Fruit fly (Drosophila melanogaster) whole organism, embryonic: Measurements from ENCODE around the gene spas.

Experiments used
- Abd-B ChIP-seq: fragments of 200-800 bp; sonication (Bioruptor generic); optimal IDR thresholded peaks from 2 replicates; lab custom pipeline; 2018; ENCODE audit warnings: missing biosample characterization, mild to moderate bottlenecking, missing genetic modification characterization, moderate library complexity
- Bteb2 ChIP-seq: fragments of 200-800 bp; sonication (Bioruptor generic); optimal IDR thresholded peaks from 2 replicates; lab custom pipeline; 2016; ENCODE audit warnings: missing biosample characterization, missing genetic modification characterization
- CG10267 ChIP-seq: fragments of 200-800 bp; sonication (Bioruptor generic); optimal IDR thresholded peaks from 2 replicates; lab custom pipeline; 2018; ENCODE audit warnings: missing biosample characterization, mild to moderate bottlenecking, missing genetic modification characterization, moderate library complexity
- CG14050 ChIP-seq: fragments of 200-800 bp; sonication (Bioruptor generic); IDR thresholded peaks from 3 replicates; pipeline ENCODE4 v1.3.6; 2022; ENCODE audit warnings: missing biosample characterization, missing genetic modification characterization
- CG15269 ChIP-seq: fragments of 200-800 bp; sonication (Bioruptor generic); optimal IDR thresholded peaks from 2 replicates; lab custom pipeline; 2018; ENCODE audit warnings: missing biosample characterization, mild to moderate bottlenecking, missing genetic modification characterization, moderate library complexity
- CG17361 ChIP-seq: fragments of 200-800 bp; sonication (Bioruptor generic); IDR thresholded peaks from 3 replicates; pipeline ENCODE4 v1.3.6; 2022; ENCODE audit warnings: missing biosample characterization, missing genetic modification characterization
- CG17385 ChIP-seq: fragments of 200-800 bp; sonication (Bioruptor generic); optimal IDR thresholded peaks from 3 replicates; lab custom pipeline; 2018; ENCODE audit warnings: missing biosample characterization, mild to moderate bottlenecking, missing genetic modification characterization
- CG17568 ChIP-seq: fragments of 200-800 bp; sonication (Bioruptor generic); optimal IDR thresholded peaks from 2 replicates; lab custom pipeline; 2018; ENCODE audit warnings: missing biosample characterization, mild to moderate bottlenecking, missing genetic modification characterization, moderate library complexity
- CG3163 ChIP-seq: fragments of 200-800 bp; sonication (Bioruptor generic); optimal IDR thresholded peaks from 3 replicates; lab custom pipeline; 2016; ENCODE audit warnings: missing biosample characterization, missing genetic modification characterization
- CG34422 ChIP-seq: fragments of 200-800 bp; sonication (Bioruptor generic); IDR thresholded peaks from 3 replicates; pipeline ENCODE4 v1.3.6; 2022; ENCODE audit warnings: missing biosample characterization, missing genetic modification characterization
- CG3847 ChIP-seq: fragments of 200-800 bp; sonication (Bioruptor generic); IDR thresholded peaks from 2 replicates; pipeline ENCODE4 v1.3.6; 2022; ENCODE audit warnings: missing biosample characterization, missing genetic modification characterization
- CG4360 ChIP-seq: fragments of 200-800 bp; sonication (Bioruptor generic); IDR thresholded peaks from 2 replicates; pipeline ENCODE4 v1.3.6; 2022; ENCODE audit warnings: missing biosample characterization, missing genetic modification characterization
- CG5180 ChIP-seq: fragments of 200-800 bp; sonication (Bioruptor generic); optimal IDR thresholded peaks from 3 replicates; lab custom pipeline; 2017; ENCODE audit warnings: missing biosample characterization, missing genetic modification characterization, mild to moderate bottlenecking, moderate library complexity, missing genetic modification reagents
- CG7271 ChIP-seq: fragments of 200-800 bp; sonication (Bioruptor generic); optimal IDR thresholded peaks from 2 replicates; lab custom pipeline; 2018; ENCODE audit warnings: missing biosample characterization, mild to moderate bottlenecking, missing genetic modification characterization, moderate library complexity
- CG8388 ChIP-seq: fragments of 200-800 bp; sonication (Bioruptor generic); optimal IDR thresholded peaks from 2 replicates; lab custom pipeline; 2019; ENCODE audit warnings: missing biosample characterization, mild to moderate bottlenecking, missing genetic modification characterization, moderate library complexity
- CG9797 ChIP-seq: fragments of 200-800 bp; sonication (Bioruptor generic); optimal IDR thresholded peaks from 3 replicates; lab custom pipeline; 2018; ENCODE audit warnings: missing biosample characterization, mild to moderate bottlenecking, missing genetic modification characterization
- D ChIP-seq, 2 experiments: fragments of 200-800 bp in 1 of 2; fragments of >200 bp in 1 of 2; sonication (Bioruptor generic) in 1 of 2; optimal IDR thresholded peaks; 2 replicates in 1 of 2; 3 replicates in 1 of 2; lab custom pipeline; 2017; ENCODE audit warnings: mild to moderate bottlenecking in 1 of 2, missing biosample characterization in 1 of 2, missing genetic modification characterization in 1 of 2, missing genetic modification reagents in 1 of 2
- D19B ChIP-seq: fragments of 200-800 bp; sonication (Bioruptor generic); optimal IDR thresholded peaks from 2 replicates; lab custom pipeline; 2017; ENCODE audit warnings: missing biosample characterization, mild to moderate bottlenecking, missing genetic modification characterization
- Dll ChIP-seq: fragments of 200-800 bp; sonication (Bioruptor generic); IDR thresholded peaks from 4 replicates; pipeline ENCODE4 v1.3.6; 2022; ENCODE audit warnings: missing biosample characterization, missing genetic modification characterization; ENCODE audit not compliant: partially characterized antibody
- Ets97D ChIP-seq: fragments of 200-800 bp; sonication (Bioruptor generic); optimal IDR thresholded peaks from 3 replicates; lab custom pipeline; 2016; ENCODE audit warnings: missing biosample characterization, missing genetic modification characterization
- H15 ChIP-seq: fragments of 200-800 bp; sonication (Bioruptor generic); IDR thresholded peaks from 3 replicates; pipeline ENCODE4 v1.3.6; 2022; ENCODE audit warnings: missing biosample characterization, missing genetic modification characterization
- Hr3 ChIP-seq: fragments of 200-800 bp; sonication (Bioruptor generic); optimal IDR thresholded peaks from 3 replicates; lab custom pipeline; 2016; ENCODE audit warnings: missing biosample characterization, missing genetic modification characterization
- Hr39 ChIP-seq: fragments of >200 bp; optimal IDR thresholded peaks from 2 replicates; lab custom pipeline; 2017
- Lhr ChIP-seq: fragments of 200-800 bp; sonication (Bioruptor generic); optimal IDR thresholded peaks from 3 replicates; lab custom pipeline; 2017; ENCODE audit warnings: mild to moderate bottlenecking, missing biosample characterization, missing genetic modification reagents, missing genetic modification characterization
- MTF-1 ChIP-seq: fragments of 200-800 bp; sonication (Bioruptor generic); optimal IDR thresholded peaks from 2 replicates; lab custom pipeline; 2018; ENCODE audit warnings: missing biosample characterization, mild to moderate bottlenecking, missing genetic modification characterization, borderline replicate concordance
- Nf-YB ChIP-seq: fragments of 200-800 bp; sonication (Bioruptor generic); optimal IDR thresholded peaks from 3 replicates; lab custom pipeline; 2019; ENCODE audit warnings: missing biosample characterization, mild to moderate bottlenecking, missing genetic modification characterization, moderate library complexity
- Nf-YC ChIP-seq: fragments of 200-800 bp; optimal IDR thresholded peaks from 3 replicates; lab custom pipeline; 2019; ENCODE audit warnings: missing biosample characterization, mild to moderate bottlenecking, missing genetic modification characterization, moderate library complexity
- Poxn ChIP-seq: fragments of 200-800 bp; sonication (Bioruptor generic); IDR thresholded peaks from 2 replicates; pipeline ENCODE4 v1.3.6; 2022; ENCODE audit warnings: missing biosample characterization, missing genetic modification characterization
- Spps ChIP-seq: fragments of 200-800 bp; sonication (Bioruptor generic); optimal IDR thresholded peaks from 2 replicates; lab custom pipeline; 2018; ENCODE audit warnings: missing biosample characterization, mild to moderate bottlenecking, missing genetic modification characterization
- Vsx1 ChIP-seq: fragments of 200-800 bp; sonication (Bioruptor generic); optimal IDR thresholded peaks from 2 replicates; lab custom pipeline; 2017; ENCODE audit warnings: missing biosample characterization, mild to moderate bottlenecking, missing genetic modification characterization, missing genetic modification reagents
- YL-1 ChIP-seq: fragments of 200-800 bp; sonication (Bioruptor generic); optimal IDR thresholded peaks from 3 replicates; lab custom pipeline; 2017; ENCODE audit warnings: missing biosample characterization, mild to moderate bottlenecking, missing genetic modification characterization
- ase ChIP-seq: fragments of 200-800 bp; sonication (Bioruptor generic); IDR thresholded peaks from 3 replicates; pipeline ENCODE4 v1.3.6; 2022; ENCODE audit warnings: missing biosample characterization, missing genetic modification characterization
- croc ChIP-seq: fragments of 200-800 bp; sonication (Bioruptor generic); conservative IDR thresholded peaks from 3 replicates; pipeline ENCODE4 v1.3.6; 2022; ENCODE audit warnings: missing biosample characterization, missing genetic modification characterization
- crol ChIP-seq: fragments of 200-800 bp; sonication (Bioruptor generic); IDR thresholded peaks from 2 replicates; pipeline ENCODE4 v1.3.6; 2022; ENCODE audit warnings: missing biosample characterization, missing genetic modification characterization
- cwo ChIP-seq: fragments of 200-800 bp; sonication (Bioruptor generic); optimal IDR thresholded peaks from 3 replicates; lab custom pipeline; 2017; ENCODE audit warnings: missing biosample characterization, missing genetic modification characterization, mild to moderate bottlenecking, moderate library complexity, missing genetic modification reagents
- danr ChIP-seq: fragments of 200-800 bp; sonication (Bioruptor generic); IDR thresholded peaks from 2 replicates; pipeline ENCODE4 v1.3.6; 2022; ENCODE audit warnings: missing biosample characterization, missing genetic modification characterization
- emc ChIP-seq: fragments of 200-800 bp; sonication (Bioruptor generic); optimal IDR thresholded peaks from 2 replicates; lab custom pipeline; 2016; ENCODE audit warnings: missing biosample characterization, missing genetic modification characterization
- eyg ChIP-seq: fragments of 200-800 bp; sonication (Bioruptor generic); optimal IDR thresholded peaks from 3 replicates; lab custom pipeline; 2016; ENCODE audit warnings: missing biosample characterization, missing genetic modification characterization
- ken ChIP-seq: fragments of 200-800 bp; sonication (Bioruptor generic); IDR thresholded peaks from 3 replicates; pipeline ENCODE4 v1.3.6; 2022; ENCODE audit warnings: missing biosample characterization, missing genetic modification characterization
- kni ChIP-seq: fragments of 200-800 bp; sonication (Bioruptor generic); optimal IDR thresholded peaks from 3 replicates; lab custom pipeline; 2017; ENCODE audit warnings: mild to moderate bottlenecking, missing biosample characterization, missing genetic modification reagents, missing genetic modification characterization
- knrl ChIP-seq: fragments of 200-800 bp; sonication (Bioruptor generic); IDR thresholded peaks from 3 replicates; pipeline ENCODE4 v1.3.6; 2022; ENCODE audit warnings: missing biosample characterization, missing genetic modification characterization; ENCODE audit not compliant: partially characterized antibody
- p53 ChIP-seq: fragments of 200-800 bp; sonication (Bioruptor generic); optimal IDR thresholded peaks from 2 replicates; lab custom pipeline; 2016; ENCODE audit warnings: missing biosample characterization, missing genetic modification characterization
- pros ChIP-seq: fragments of 200-800 bp; sonication (Bioruptor generic); optimal IDR thresholded peaks from 3 replicates; lab custom pipeline; 2019; ENCODE audit warnings: missing biosample characterization, mild to moderate bottlenecking, missing genetic modification characterization, moderate library complexity
- sc ChIP-seq, 3 experiments: fragments of >200 bp in 2 of 3; fragments of 200-800 bp in 1 of 3; sonication (Bioruptor generic) in 1 of 3; optimal IDR thresholded peaks; 2 replicates in 2 of 3; 3 replicates in 1 of 3; lab custom pipeline; 2017; ENCODE audit warnings: mild to moderate bottlenecking in 1 of 3, missing biosample characterization in 1 of 3, missing genetic modification characterization in 1 of 3, missing genetic modification reagents in 1 of 3
- sr ChIP-seq: fragments of 200-800 bp; sonication (Bioruptor generic); IDR thresholded peaks from 3 replicates; pipeline ENCODE4 v1.3.6; 2022; ENCODE audit warnings: missing biosample characterization, missing genetic modification characterization
- sug ChIP-seq: fragments of 200-800 bp; optimal IDR thresholded peaks from 2 replicates; lab custom pipeline; 2019; ENCODE audit warnings: missing biosample characterization, mild to moderate bottlenecking, missing genetic modification characterization, moderate library complexity
- tap ChIP-seq: fragments of 200-800 bp; optimal IDR thresholded peaks from 3 replicates; lab custom pipeline; 2019; ENCODE audit warnings: missing biosample characterization, mild to moderate bottlenecking, missing genetic modification characterization, moderate library complexity
- tin ChIP-seq: fragments of 200-800 bp; sonication (Bioruptor generic); optimal IDR thresholded peaks from 3 replicates; lab custom pipeline; 2016; ENCODE audit warnings: missing biosample characterization, missing genetic modification characterization
- usp ChIP-seq: fragments of >200 bp; optimal IDR thresholded peaks from 2 replicates; lab custom pipeline; 2017; ENCODE audit warnings: missing biosample characterization, missing genetic modification characterization
- zen2 ChIP-seq: fragments of 200-800 bp; sonication (Bioruptor generic); IDR thresholded peaks from 3 replicates; pipeline ENCODE4 v1.3.6; 2022; ENCODE audit warnings: missing biosample characterization, missing genetic modification characterization; ENCODE audit not compliant: partially characterized antibody

Gene spas

dm6 chr3R:24057188-24057587 is 19.2 kb downstream of the spas start, which contains the start of gene Hsp68 (continued):
- TF ChIP-seq Abd-B (GFP tag; lab: Kevin White, UChicago) (no peak), knrl (no peak; the same call in 2 of the 3 replicates), Hr39 (lab: Kevin White, UChicago) (no peak), Dll (GFP tag; lab: Robert Waterston, UW) (peak; percentile 25; the same call in 1 of the 4 replicates), ken (GFP tag; lab: Robert Waterston, UW) (no peak), CG9797 (GFP tag; lab: Kevin White, UChicago) (no peak), Ets97D (GFP tag; lab: Kevin White, UChicago) (peak; percentile 15), Lhr (GFP tag; lab: Kevin White, UChicago) (no peak), CG14050 (GFP tag; lab: Robert Waterston, UW) (no peak), CG8388 (no peak), CG4360 (GFP tag; lab: Robert Waterston, UW) (no peak), cwo (GFP tag; lab: Kevin White, UChicago) (no peak), CG5180 (no peak), kni (GFP tag; lab: Kevin White, UChicago) (no peak), Nf-YC (tag; lab: Kevin White, UChicago) (no peak), CG17385 (peak; percentile 3), sc (optimal IDR thresholded peaks at IDR 0.05; lab: Kevin White, UChicago) (no peak), sc (GFP tag; optimal IDR thresholded peaks at IDR 0.05; lab: Kevin White, UChicago) (no peak), Bteb2 (GFP tag; lab: Kevin White, UChicago) (no peak), zen2 (peak; percentile 39; the same call in 1 of the 3 replicates), CG7271 (tag; lab: Kevin White, UChicago) (no peak), pros (peak; percentile 28), croc (GFP tag; lab: Robert Waterston, UW) (no peak), Poxn (no peak), usp (GFP tag; lab: Kevin White, UChicago) (no peak), CG17361 (GFP tag; lab: Robert Waterston, UW) (no peak), CG10267 (no peak), crol (GFP tag; lab: Robert Waterston, UW) (no peak), p53 (GFP tag; lab: Kevin White, UChicago) (no peak), tap (no peak), CG3163 (GFP tag; lab: Kevin White, UChicago) (no peak), danr (GFP tag; lab: Robert Waterston, UW) (no peak), sr (no peak), CG34422 (GFP tag; lab: Robert Waterston, UW) (no peak), CG3847 (GFP tag; lab: Robert Waterston, UW) (no peak), Hr3 (GFP tag; lab: Kevin White, UChicago) (no peak), CG15269 (no peak), Vsx1 (GFP tag; lab: Kevin White, UChicago) (no peak), ase (GFP tag; lab: Robert Waterston, UW) (no peak), sug (peak; percentile 22), Spps (tag; lab: Kevin White, UChicago) (no peak), eyg (GFP tag; lab: Kevin White, UChicago) (no peak), tin (GFP tag; lab: Kevin White, UChicago) (no peak), emc (GFP tag; lab: Kevin White, UChicago) (no peak), D19B (GFP tag; lab: Kevin White, UChicago) (no peak), H15 (GFP tag; lab: Robert Waterston, UW) (no peak), MTF-1 (GFP tag; lab: Kevin White, UChicago) (peak; percentile 25), YL-1 (GFP tag; lab: Kevin White, UChicago) (peak; percentile 21), CG17568 (GFP tag; lab: Kevin White, UChicago) (no peak), D (optimal IDR thresholded peaks at IDR 0.05; lab: Kevin White, UChicago) (no peak), D (GFP tag; optimal IDR thresholded peaks at IDR 0.05; lab: Kevin White, UChicago) (no peak), Nf-YB (GFP tag; lab: Kevin White, UChicago) (no peak)
